Worm (Caenorhabditis elegans): Measurements from ENCODE around the gene T05C12.15.

DNA sequence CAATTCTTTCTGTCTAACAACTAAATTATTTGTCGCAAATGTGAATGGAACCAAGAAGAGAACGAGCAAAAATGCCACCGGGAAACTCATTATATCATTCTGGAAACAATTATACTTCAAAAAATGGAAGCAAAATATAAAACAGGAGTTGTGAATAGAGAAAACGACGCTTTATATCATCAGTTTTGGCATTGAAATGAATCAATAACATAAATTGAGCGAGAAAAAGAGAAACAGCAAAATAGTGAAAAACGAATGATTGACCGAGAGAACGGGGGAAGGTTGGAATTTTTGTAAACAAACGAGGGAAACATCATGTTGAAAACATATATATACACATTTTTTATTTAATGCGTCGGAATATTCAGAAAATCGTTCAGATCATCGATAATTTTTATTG lies 32.6 kb upstream of the T05C12.15 start, which contains the start of gene ctns-1:
- TF ChIP-seq elt-2 (tag; optimal IDR thresholded peaks at IDR 0.05) (no peak), zip-5 (tag; optimal IDR thresholded peaks at IDR 0.05) (no peak), nfya-1 (tag; optimal IDR thresholded peaks at IDR 0.05) (no peak), hlh-6 (tag; optimal IDR thresholded peaks at IDR 0.05) (no peak)

All from whole organism, late embryonic.